Worm (Caenorhabditis elegans) whole organism, L3 larva: Measurements from ENCODE around the gene F48E8.4.

Source experiments
- ceh-82 ChIP-seq: fragments of 150-350 bp; optimal IDR thresholded peaks from 2 replicates; lab custom pipeline; 2014; ENCODE audit warnings: missing biosample characterization, missing genetic modification characterization
- nhr-76 ChIP-seq: fragments of 150-350 bp; sonication (generic microtip); optimal IDR thresholded peaks from 5 replicates; lab custom pipeline; 2014; ENCODE audit warnings: missing biosample characterization, missing genetic modification characterization
- unc-39 ChIP-seq: sonication (generic microtip); optimal IDR thresholded peaks from 4 replicates; lab custom pipeline; 2017; ENCODE audit warnings: missing biosample characterization, missing genetic modification characterization

DNA sequence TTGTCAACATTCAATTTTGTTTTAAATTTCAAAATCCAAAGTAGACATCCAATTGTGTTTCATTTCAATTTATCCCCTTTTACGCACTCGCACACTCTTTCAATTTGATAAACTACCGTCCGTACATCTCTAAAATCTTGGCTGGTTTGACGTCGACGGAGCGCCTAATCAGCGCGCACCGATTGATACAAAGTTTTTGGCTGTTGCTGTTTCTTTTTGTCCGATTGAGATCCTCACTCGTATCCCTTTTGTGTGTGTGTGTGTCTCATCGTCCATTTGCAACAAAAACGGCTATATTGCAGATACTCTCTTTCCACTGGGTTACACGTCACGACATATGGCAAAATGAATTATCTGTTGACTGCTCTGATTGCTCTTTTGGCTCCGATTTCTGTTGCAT lies 20.8 kb downstream of the F48E8.4 start, which contains the start of gene lon-1:
- TF ChIP-seq unc-39 (tag; lab: Kevin White, UChicago): no peak
- TF ChIP-seq nhr-76: no peak
- no peak for TF ChIP-seq ceh-82 (tag; lab: Kevin White, UChicago)
